Worm (Caenorhabditis elegans) whole organism, L1 larva: ENCODE measurements around the gene C35D6.13.

Experiments
- ceh-82 ChIP-seq, 3 experiments: fragments of 150-350 bp in 1 of 3; sonication (generic microtip) in 2 of 3; optimal IDR thresholded peaks; 2 replicates each; lab custom pipeline; 2014 to 2017; ENCODE audit warnings: missing biosample characterization in 3 of 3, missing genetic modification characterization in 3 of 3
- ceh-88 ChIP-seq: fragments of 200-800 bp; sonication (Bioruptor generic); IDR thresholded peaks from 2 replicates; pipeline ENCODE4 v1.3.6; 2022; ENCODE audit warnings: missing genetic modification characterization, missing compliant biosample characterization
- elt-2 ChIP-seq: sonication (generic microtip); optimal IDR thresholded peaks from 2 replicates; lab custom pipeline; 2016; ENCODE audit warnings: missing genetic modification characterization, mild to moderate bottlenecking, inconsistent platforms, missing compliant biosample characterization, missing genetic modification reagents
- nhr-20 ChIP-seq: sonication (generic microtip); optimal IDR thresholded peaks from 2 replicates; lab custom pipeline; 2016; ENCODE audit warnings: mild to moderate bottlenecking, missing genetic modification characterization, missing compliant biosample characterization
- pqm-1 ChIP-seq: sonication (generic microtip); optimal IDR thresholded peaks from 3 replicates; lab custom pipeline; 2017; ENCODE audit warnings: missing biosample characterization, missing genetic modification characterization
- skn-1 ChIP-seq: fragments of 150-350 bp; optimal IDR thresholded peaks from 2 replicates; lab custom pipeline; 2014; ENCODE audit warnings: missing biosample characterization, missing genetic modification characterization
- sox-4 ChIP-seq: sonication (generic microtip); optimal IDR thresholded peaks from 2 replicates; lab custom pipeline; 2016; ENCODE audit warnings: missing genetic modification characterization, missing compliant biosample characterization
- unc-62 ChIP-seq: fragments of 150-350 bp; optimal IDR thresholded peaks from 2 replicates; lab custom pipeline; 2014; ENCODE audit warnings: missing biosample characterization, missing genetic modification reagents, missing genetic modification characterization

ce11 chrIV:16320866-16321265, 16.0 kb upstream of the C35D6.13 start, which contains the start of gene srz-61:
- no peak for TF ChIP-seq unc-62 (GFP tag; lab: Kevin White, UChicago)
- no peak for TF ChIP-seq ceh-82 (tag; optimal IDR thresholded peaks at IDR 0.05; lab: Kevin White, UChicago)
- no peak for TF ChIP-seq pqm-1 (tag; lab: Kevin White, UChicago)
- TF ChIP-seq sox-4 = no peak
- TF ChIP-seq skn-1 (tag; lab: Kevin White, UChicago) = no peak
- TF ChIP-seq nhr-20 (tag; lab: Kevin White, UChicago) = no peak
- TF ChIP-seq ceh-88 (GFP tag; lab: Robert Waterston, UW) = no peak
- no peak for TF ChIP-seq elt-2 (tag; lab: Kevin White, UChicago)
